Fruit fly (Drosophila melanogaster) whole organism, embryonic: ENCODE measurements around the gene CG14646.

Experiments used
- Adf1 ChIP-seq: fragments of 200-800 bp; sonication (Bioruptor generic); IDR thresholded peaks from 2 replicates; pipeline ENCODE4 v1.3.6; 2022; ENCODE audit warnings: missing biosample characterization, missing genetic modification characterization
- CG10959 ChIP-seq: fragments of 200-800 bp; sonication (Bioruptor generic); IDR thresholded peaks from 2 replicates; pipeline ENCODE4 v1.3.6; 2022; ENCODE audit warnings: missing biosample characterization, missing genetic modification characterization
- CG1233 ChIP-seq: fragments of 200-800 bp; sonication (Bioruptor generic); optimal IDR thresholded peaks from 4 replicates; lab custom pipeline; 2018; ENCODE audit warnings: missing biosample characterization, mild to moderate bottlenecking, missing genetic modification characterization
- CG13296 ChIP-seq: fragments of 200-800 bp; sonication (Bioruptor generic); optimal IDR thresholded peaks from 3 replicates; lab custom pipeline; 2018; ENCODE audit warnings: missing biosample characterization, mild to moderate bottlenecking, missing genetic modification characterization
- CG16863 ChIP-seq: fragments of 200-800 bp; sonication (Bioruptor generic); optimal IDR thresholded peaks from 3 replicates; lab custom pipeline; 2016; ENCODE audit warnings: missing biosample characterization, missing genetic modification characterization
- CG18599 ChIP-seq: fragments of 200-800 bp; sonication (Bioruptor generic); optimal IDR thresholded peaks from 3 replicates; lab custom pipeline; 2017; ENCODE audit warnings: missing biosample characterization, missing genetic modification characterization, mild to moderate bottlenecking, moderate library complexity, missing genetic modification reagents
- CG2199 ChIP-seq: fragments of 200-800 bp; sonication (Bioruptor generic); IDR thresholded peaks from 3 replicates; pipeline ENCODE4 v1.3.6; 2022; ENCODE audit warnings: missing biosample characterization, missing genetic modification characterization
- CG2678 ChIP-seq: fragments of 200-800 bp; sonication (Bioruptor generic); optimal IDR thresholded peaks from 3 replicates; lab custom pipeline; 2019; ENCODE audit warnings: missing biosample characterization, mild to moderate bottlenecking, missing genetic modification characterization, moderate library complexity
- CG30403 ChIP-seq: fragments of 200-800 bp; sonication (Bioruptor generic); optimal IDR thresholded peaks from 3 replicates; lab custom pipeline; 2016; ENCODE audit warnings: missing biosample characterization, missing genetic modification characterization
- CG3407 ChIP-seq: fragments of 200-800 bp; sonication (Bioruptor generic); optimal IDR thresholded peaks from 2 replicates; lab custom pipeline; 2018; ENCODE audit warnings: missing biosample characterization, mild to moderate bottlenecking, missing genetic modification characterization
- CG4328 ChIP-seq: fragments of 200-800 bp; sonication (Bioruptor generic); optimal IDR thresholded peaks from 3 replicates; lab custom pipeline; 2017; ENCODE audit warnings: missing biosample characterization, missing genetic modification reagents, missing genetic modification characterization
- CG9437 ChIP-seq: fragments of 200-800 bp; sonication (Bioruptor generic); optimal IDR thresholded peaks from 2 replicates; lab custom pipeline; 2018; ENCODE audit warnings: missing biosample characterization, mild to moderate bottlenecking, missing genetic modification characterization
- CG9727 ChIP-seq: fragments of 200-800 bp; sonication (Bioruptor generic); optimal IDR thresholded peaks from 3 replicates; lab custom pipeline; 2017; ENCODE audit warnings: missing biosample characterization, mild to moderate bottlenecking, missing genetic modification characterization
- CTCF ChIP-seq: fragments of 200-800 bp; sonication (Bioruptor generic); optimal IDR thresholded peaks from 2 replicates; lab custom pipeline; 2017; ENCODE audit warnings: missing biosample characterization, mild to moderate bottlenecking, missing genetic modification characterization, moderate library complexity
- Dad ChIP-seq: fragments of 200-800 bp; sonication (Bioruptor generic); optimal IDR thresholded peaks from 3 replicates; lab custom pipeline; 2016; ENCODE audit warnings: missing biosample characterization, missing genetic modification characterization
- Deaf1 ChIP-seq: fragments of 200-800 bp; optimal IDR thresholded peaks from 3 replicates; lab custom pipeline; 2019; ENCODE audit warnings: missing biosample characterization, mild to moderate bottlenecking, missing genetic modification characterization, moderate library complexity
- Gug ChIP-seq: fragments of 200-800 bp; sonication (Bioruptor generic); IDR thresholded peaks from 4 replicates; pipeline ENCODE4 v1.3.6; 2022; ENCODE audit warnings: missing biosample characterization, missing genetic modification characterization
- Hmx ChIP-seq: fragments of 200-800 bp; sonication (Bioruptor generic); optimal IDR thresholded peaks from 2 replicates; lab custom pipeline; 2016; ENCODE audit warnings: missing biosample characterization, missing genetic modification characterization
- Hr51 ChIP-seq, 2 experiments: fragments of 200-800 bp; sonication (Bioruptor generic); optimal IDR thresholded peaks; 2 replicates in 1 of 2; 3 replicates in 1 of 2; lab custom pipeline; 2016 to 2018; ENCODE audit warnings: missing biosample characterization in 2 of 2, missing genetic modification characterization in 2 of 2, mild to moderate bottlenecking in 1 of 2, moderate library complexity in 1 of 2
- Myb ChIP-seq: fragments of 200-800 bp; sonication (Bioruptor generic); optimal IDR thresholded peaks from 2 replicates; lab custom pipeline; 2016; ENCODE audit warnings: missing biosample characterization, missing genetic modification characterization
- NC2α ChIP-seq: fragments of 200-800 bp; sonication (Bioruptor generic); optimal IDR thresholded peaks from 2 replicates; lab custom pipeline; 2016; ENCODE audit warnings: missing biosample characterization, missing genetic modification characterization
- Nf-YB ChIP-seq: fragments of 200-800 bp; sonication (Bioruptor generic); optimal IDR thresholded peaks from 3 replicates; lab custom pipeline; 2019; ENCODE audit warnings: missing biosample characterization, mild to moderate bottlenecking, missing genetic modification characterization, moderate library complexity
- Optix ChIP-seq: fragments of 200-800 bp; sonication (Bioruptor generic); IDR thresholded peaks from 3 replicates; pipeline ENCODE4 v1.3.6; 2022; ENCODE audit warnings: missing biosample characterization, missing genetic modification characterization
- PHDP ChIP-seq: fragments of 200-800 bp; sonication (Bioruptor generic); optimal IDR thresholded peaks from 3 replicates; lab custom pipeline; 2018; ENCODE audit warnings: missing biosample characterization, mild to moderate bottlenecking, missing genetic modification characterization, moderate library complexity
- Scr ChIP-seq: fragments of 200-800 bp; sonication (Bioruptor generic); IDR thresholded peaks from 2 replicates; pipeline ENCODE4 v1.3.6; 2022; ENCODE audit warnings: missing biosample characterization, missing genetic modification characterization; ENCODE audit not compliant: partially characterized antibody
- Trl ChIP-seq, 3 experiments: fragments of >200 bp in 2 of 3; fragments of 200-800 bp in 1 of 3; sonication (Bioruptor generic) in 1 of 3; optimal IDR thresholded peaks; 2 replicates in 1 of 3; 3 replicates in 2 of 3; lab custom pipeline; 2016 to 2017; ENCODE audit warnings: missing biosample characterization in 1 of 3, missing genetic modification characterization in 1 of 3
- abd-A ChIP-seq: fragments of 200-800 bp; sonication (Bioruptor generic); optimal IDR thresholded peaks from 3 replicates; lab custom pipeline; 2019; ENCODE audit warnings: missing biosample characterization, mild to moderate bottlenecking, missing genetic modification characterization, moderate library complexity
- cato ChIP-seq: fragments of 200-800 bp; sonication (Bioruptor generic); optimal IDR thresholded peaks from 2 replicates; lab custom pipeline; 2016; ENCODE audit warnings: missing biosample characterization, missing genetic modification characterization, borderline replicate concordance
- ci ChIP-seq: fragments of 200-800 bp; sonication (Bioruptor generic); IDR thresholded peaks from 3 replicates; pipeline ENCODE4 v1.3.6; 2022; ENCODE audit warnings: missing biosample characterization, missing genetic modification characterization
- fd102C ChIP-seq: fragments of 200-800 bp; sonication (Bioruptor generic); optimal IDR thresholded peaks from 2 replicates; lab custom pipeline; 2018; ENCODE audit warnings: missing biosample characterization, mild to moderate bottlenecking, missing genetic modification characterization, moderate library complexity
- fd64A ChIP-seq: fragments of 200-800 bp; sonication (Bioruptor generic); optimal IDR thresholded peaks from 3 replicates; lab custom pipeline; 2018; ENCODE audit warnings: missing biosample characterization, mild to moderate bottlenecking, missing genetic modification characterization
- fru ChIP-seq: fragments of >200 bp; optimal IDR thresholded peaks from 2 replicates; lab custom pipeline; 2017
- gt ChIP-seq: fragments of 200-800 bp; sonication (Bioruptor generic); IDR thresholded peaks from 2 replicates; pipeline ENCODE4 v1.3.6; 2022; ENCODE audit warnings: missing biosample characterization, missing genetic modification characterization
- h ChIP-seq: fragments of >200 bp; optimal IDR thresholded peaks from 2 replicates; lab custom pipeline; 2017
- hkb ChIP-seq, 2 experiments: fragments of 200-800 bp in 1 of 2; fragments of >200 bp in 1 of 2; sonication (Bioruptor generic) in 1 of 2; IDR thresholded peaks in 1 of 2; optimal IDR thresholded peaks in 1 of 2; 2 replicates each; pipeline versions ENCODE4 v1.3.6 to Lab custom; 2017 to 2022; ENCODE audit warnings: missing biosample characterization in 1 of 2, missing genetic modification characterization in 1 of 2
- insv ChIP-seq, 2 experiments: fragments of 200-800 bp; sonication (Bioruptor generic); optimal IDR thresholded peaks; 3 replicates each; lab custom pipeline; 2016 to 2018; ENCODE audit warnings: missing biosample characterization in 2 of 2, missing genetic modification characterization in 2 of 2
- lab ChIP-seq: fragments of 200-800 bp; sonication (Bioruptor generic); optimal IDR thresholded peaks from 3 replicates; lab custom pipeline; 2017; ENCODE audit warnings: missing biosample characterization, missing genetic modification characterization, mild to moderate bottlenecking, moderate library complexity, missing genetic modification reagents
- oc ChIP-seq: fragments of 200-800 bp; sonication (Bioruptor generic); optimal IDR thresholded peaks from 2 replicates; lab custom pipeline; 2018; ENCODE audit warnings: missing biosample characterization, mild to moderate bottlenecking, missing genetic modification characterization, moderate library complexity
- prd ChIP-seq, 3 experiments: fragments of >200 bp in 2 of 3; fragments of 200-800 bp in 1 of 3; sonication (Bioruptor generic) in 1 of 3; optimal IDR thresholded peaks in 2 of 3; IDR thresholded peaks in 1 of 3; 2 replicates in 2 of 3; 3 replicates in 1 of 3; pipeline versions ENCODE4 v1.3.6 to Lab custom; 2017 to 2022; ENCODE audit warnings: missing biosample characterization in 1 of 3, missing genetic modification characterization in 1 of 3
- row ChIP-seq: fragments of 200-800 bp; sonication (Bioruptor generic); IDR thresholded peaks from 3 replicates; pipeline ENCODE4 v1.3.6; 2022; ENCODE audit warnings: missing biosample characterization, missing genetic modification characterization
- sens-2 ChIP-seq: fragments of 200-800 bp; sonication (Bioruptor generic); IDR thresholded peaks from 2 replicates; pipeline ENCODE4 v1.3.6; 2022; ENCODE audit warnings: missing biosample characterization, missing genetic modification characterization
- shn ChIP-seq: fragments of 200-800 bp; sonication (Bioruptor generic); optimal IDR thresholded peaks from 3 replicates; lab custom pipeline; 2016; ENCODE audit warnings: missing biosample characterization, missing genetic modification characterization
- sob ChIP-seq: fragments of 200-800 bp; sonication (Bioruptor generic); IDR thresholded peaks from 2 replicates; pipeline ENCODE4 v1.3.6; 2022; ENCODE audit warnings: missing biosample characterization, missing genetic modification characterization
- sr ChIP-seq: fragments of 200-800 bp; sonication (Bioruptor generic); IDR thresholded peaks from 3 replicates; pipeline ENCODE4 v1.3.6; 2022; ENCODE audit warnings: missing biosample characterization, missing genetic modification characterization
- tna ChIP-seq: fragments of 200-800 bp; sonication (Bioruptor generic); IDR thresholded peaks from 2 replicates; pipeline ENCODE4 v1.3.6; 2022; ENCODE audit warnings: missing biosample characterization, missing genetic modification characterization; ENCODE audit not compliant: partially characterized antibody
- wdn ChIP-seq: fragments of 200-800 bp; sonication (Bioruptor generic); IDR thresholded peaks from 2 replicates; pipeline ENCODE4 v1.3.6; 2022; ENCODE audit warnings: missing biosample characterization, missing genetic modification characterization
- zen ChIP-seq: fragments of 200-800 bp; sonication (Bioruptor generic); optimal IDR thresholded peaks from 3 replicates; lab custom pipeline; 2018; ENCODE audit warnings: missing biosample characterization, mild to moderate bottlenecking, missing genetic modification characterization, moderate library complexity

The CG14646 gene

dm6 chr3R:4378363-4379354 lies 11.5 kb upstream of the CG14646 start, which contains the start of gene Sfxn1-3 (continued):
- peak; percentile 55 for TF ChIP-seq CG2678
- peak; percentile 60 for TF ChIP-seq CG13296 (GFP tag; lab: Kevin White, UChicago)
- peak; percentile 44 for TF ChIP-seq CTCF
- no peak for TF ChIP-seq CG9727
- TF ChIP-seq NC2α (GFP tag; lab: Kevin White, UChicago): no peak
- no peak for TF ChIP-seq Hmx (GFP tag; lab: Kevin White, UChicago)
- TF ChIP-seq CG18599 (GFP tag; lab: Kevin White, UChicago): peak; percentile 84
- TF ChIP-seq sob (GFP tag; lab: Robert Waterston, UW): peak; percentile 55
- peak; percentile 12 for TF ChIP-seq PHDP
- peak; percentile 73 for TF ChIP-seq ci (GFP tag; lab: Robert Waterston, UW)
- TF ChIP-seq h (lab: Kevin White, UChicago): no peak
- peak; percentile 23 for TF ChIP-seq CG1233 (GFP tag; lab: Kevin White, UChicago)
- peak in 1 of 2 experiments; percentile 24 for TF ChIP-seq insv (GFP tag; optimal IDR thresholded peaks at IDR 0.05; lab: Kevin White, UChicago)
- peak; percentile 33 for TF ChIP-seq Myb (GFP tag; lab: Kevin White, UChicago)
- peak; percentile 22 for TF ChIP-seq Nf-YB (GFP tag; lab: Kevin White, UChicago)
- no peak for TF ChIP-seq gt (GFP tag; lab: Robert Waterston, UW)
- peak; percentile 68 for TF ChIP-seq oc (tag; lab: Kevin White, UChicago)
- TF ChIP-seq tna (GFP tag; lab: Robert Waterston, UW): peak; percentile 34; the same call in 1 of the 2 replicates
- TF ChIP-seq prd (optimal IDR thresholded peaks at IDR 0.05; lab: Kevin White, UChicago): no peak
- TF ChIP-seq prd (GFP tag; IDR thresholded peaks at IDR 0.05; lab: Robert Waterston, UW): peak; percentile 60
- TF ChIP-seq CG30403 (GFP tag; lab: Kevin White, UChicago): peak; percentile 34
- TF ChIP-seq hkb (optimal IDR thresholded peaks at IDR 0.05; lab: Kevin White, UChicago): no peak
- no peak; the same call in 1 of the 2 replicates for TF ChIP-seq hkb (GFP tag; IDR thresholded peaks at IDR 0.05; lab: Robert Waterston, UW)
- TF ChIP-seq lab: peak; percentile 88
- TF ChIP-seq Deaf1 (tag; lab: Kevin White, UChicago): peak; percentile 81
- peak; percentile 10 for TF ChIP-seq CG16863 (GFP tag; lab: Kevin White, UChicago)
- TF ChIP-seq sr (GFP tag; lab: Robert Waterston, UW): no peak; the same call in 1 of the 3 replicates
- TF ChIP-seq fru (lab: Kevin White, UChicago): no peak
- TF ChIP-seq Scr (GFP tag; lab: Robert Waterston, UW): 0 out of 2 replicates have a peak, but pooled peaks have one; percentile 35
- TF ChIP-seq CG10959 (GFP tag; lab: Robert Waterston, UW): no peak
- peak; percentile 10 for TF ChIP-seq Dad (GFP tag; lab: Kevin White, UChicago)
- TF ChIP-seq fd64A (GFP tag; lab: Kevin White, UChicago): no peak
- TF ChIP-seq Trl (optimal IDR thresholded peaks at IDR 0.05; lab: Kevin White, UChicago): peak; percentile 62 to 79
- TF ChIP-seq Trl (GFP tag; optimal IDR thresholded peaks at IDR 0.05; lab: Kevin White, UChicago): peak; percentile 80
- TF ChIP-seq abd-A (tag; lab: Kevin White, UChicago): no peak
- TF ChIP-seq CG3407: no peak
- no peak for TF ChIP-seq shn (GFP tag; lab: Kevin White, UChicago)
- TF ChIP-seq cato: peak; percentile 5
- TF ChIP-seq sens-2 (GFP tag; lab: Robert Waterston, UW): no peak; the same call in 1 of the 2 replicates
- TF ChIP-seq Optix (GFP tag; lab: Robert Waterston, UW): peak; percentile 21; the same call in 1 of the 3 replicates
- no peak for TF ChIP-seq CG2199 (GFP tag; lab: Robert Waterston, UW)
- TF ChIP-seq Gug: 0 out of 4 replicates have a peak, but pooled peaks have one; percentile 36
- peak; percentile 95 for TF ChIP-seq row (GFP tag; lab: Robert Waterston, UW)
- no peak for TF ChIP-seq CG9437 (GFP tag; lab: Kevin White, UChicago)
- TF ChIP-seq fd102C (GFP tag; lab: Kevin White, UChicago): no peak
- TF ChIP-seq Hr51 (GFP tag; optimal IDR thresholded peaks at IDR 0.05; lab: Kevin White, UChicago): peak; percentile 1 to 32
- TF ChIP-seq CG4328 (GFP tag; lab: Kevin White, UChicago): peak; percentile 67
- TF ChIP-seq zen: no peak
- TF ChIP-seq Adf1 (GFP tag; lab: Robert Waterston, UW): peak; percentile 61; the same call in 1 of the 2 replicates
- TF ChIP-seq wdn (GFP tag; lab: Robert Waterston, UW): no peak
